Worm (Caenorhabditis elegans): ENCODE data around the gene T27A8.3.

- no peak for TF ChIP-seq unc-130 (GFP tag; optimal IDR thresholded peaks at IDR 0.05)
- TF ChIP-seq ccch-3 (GFP tag; optimal IDR thresholded peaks at IDR 0.05) = no peak
Measured at ce11 chrX:16085094-16085493, 22.6 kb downstream of the T27A8.3 start, which contains the start of gene C30F2.2.
